Worm (Caenorhabditis elegans): ENCODE data around the gene R02F2.8.
A peak's percentile ranks its signal among the peaks of the same experiment; 100 is the strongest.

The R02F2.8 gene

DNA sequence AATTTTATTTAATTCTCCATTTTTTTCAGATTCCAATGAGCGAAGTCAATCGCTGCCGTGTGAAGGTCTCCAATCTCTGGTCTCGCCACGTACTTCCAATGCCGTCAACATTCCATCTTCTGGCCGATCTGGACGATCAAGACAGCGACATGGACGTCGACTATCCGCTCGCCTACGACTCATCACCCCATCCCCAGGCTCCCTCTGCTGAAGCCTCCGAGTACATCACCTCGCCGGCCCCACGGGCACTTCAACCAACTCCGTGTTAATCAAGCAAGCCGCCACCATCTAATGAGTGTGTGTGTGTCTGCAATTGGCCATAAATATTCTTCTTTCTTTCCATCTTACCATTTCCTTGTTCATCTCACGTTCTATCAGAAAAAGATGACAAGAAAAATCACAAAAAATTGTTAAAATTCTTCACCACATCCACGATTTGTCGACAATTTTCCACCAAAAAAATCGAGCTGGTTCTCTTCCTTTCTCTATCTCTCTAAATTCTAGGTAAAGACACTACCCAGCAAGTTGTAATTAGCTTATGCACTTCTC is 10.5 kb upstream of the R02F2.8 start:
- TF ChIP-seq crh-2 (tag; optimal IDR thresholded peaks at IDR 0.05) (no peak), ama-1 (optimal IDR thresholded peaks at IDR 0.05) (peak; percentile 43), ceh-16 (tag; optimal IDR thresholded peaks at IDR 0.05) (no peak)

DNA sequence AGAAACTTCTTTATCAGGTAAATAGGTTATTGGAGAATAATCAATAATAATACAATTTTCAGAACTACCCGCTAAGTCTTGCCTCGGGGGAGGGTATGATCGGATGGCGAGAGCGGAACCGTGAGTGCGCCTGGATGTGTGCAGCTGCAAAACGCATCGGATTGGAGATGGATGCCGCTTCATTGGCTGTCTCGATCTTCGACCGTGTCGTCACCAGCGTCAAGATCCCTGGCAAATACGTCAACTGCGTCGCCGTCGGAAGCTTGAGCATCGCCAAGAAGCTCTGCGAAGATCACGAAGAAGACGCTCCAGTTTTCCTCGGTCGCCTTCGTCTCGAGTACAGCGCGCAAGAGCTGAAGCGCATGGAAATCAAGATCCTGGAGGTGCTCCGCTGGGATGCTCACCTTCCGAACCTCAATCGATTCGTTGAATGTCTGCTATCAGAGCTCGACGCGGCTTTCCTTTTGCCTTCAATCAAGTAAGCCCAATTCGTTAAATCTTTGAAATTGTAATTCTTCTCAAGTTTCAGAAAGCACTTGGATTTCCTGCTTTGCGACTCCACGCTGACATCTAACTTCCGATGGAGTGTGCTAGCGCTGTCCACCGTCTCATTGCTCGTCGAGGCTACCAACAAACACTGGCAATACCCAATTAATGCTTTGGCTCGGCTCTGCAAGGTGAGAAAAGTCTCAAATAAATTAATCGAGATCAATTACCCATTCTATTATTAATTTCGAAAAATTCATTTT is 9.8 kb upstream of the R02F2.8 start:
- TF ChIP-seq lsy-2 (tag; optimal IDR thresholded peaks at IDR 0.05), result peak in 1 of 2 experiments; percentile 5
- no peak for TF ChIP-seq nhr-23 (tag; optimal IDR thresholded peaks at IDR 0.05)

DNA sequence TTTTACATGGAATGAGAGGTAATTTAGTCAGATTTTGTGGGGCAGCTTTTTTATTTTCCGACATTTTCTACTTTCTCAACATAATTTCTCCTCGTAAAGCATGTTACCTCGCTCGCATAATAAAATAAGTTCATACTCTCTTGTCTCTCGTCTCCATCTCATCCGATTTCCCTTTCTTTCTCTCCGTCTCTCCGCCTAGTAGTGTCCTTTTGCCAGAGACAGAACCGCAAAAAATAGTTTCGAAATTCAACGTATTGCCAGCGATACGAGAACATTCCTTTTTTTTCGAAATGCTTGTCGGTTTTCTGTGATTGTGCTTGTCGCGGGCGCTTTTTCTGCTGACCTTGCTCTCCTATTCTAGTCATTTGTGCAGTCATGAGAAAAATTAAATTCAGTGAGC is 9.1 kb upstream of the R02F2.8 start:
- TF ChIP-seq ama-1 (optimal IDR thresholded peaks at IDR 0.05), result peak; percentile 95
- no peak for TF ChIP-seq nhr-12 (tag; optimal IDR thresholded peaks at IDR 0.05)
- no peak for TF ChIP-seq mdl-1 (tag; optimal IDR thresholded peaks at IDR 0.05)
- TF ChIP-seq ztf-1 (GFP tag; conservative IDR thresholded peaks at IDR 0.05), result no peak
- TF ChIP-seq mbf-1 (tag; optimal IDR thresholded peaks at IDR 0.05), result no peak
- TF ChIP-seq ceh-16 (tag; optimal IDR thresholded peaks at IDR 0.05), result peak; percentile 14
- no peak for TF ChIP-seq skn-1 (tag; optimal IDR thresholded peaks at IDR 0.05)
- TF ChIP-seq Y55F3AM.14 (GFP tag; optimal IDR thresholded peaks at IDR 0.05), result peak; percentile 1
- TF ChIP-seq sem-4 (tag; optimal IDR thresholded peaks at IDR 0.05), result no peak
- TF ChIP-seq aly-2 (tag; optimal IDR thresholded peaks at IDR 0.05), result no peak
- peak; percentile 50 for TF ChIP-seq blmp-1 (tag; optimal IDR thresholded peaks at IDR 0.05; ENCODE audit: insufficient read depth)
- no peak for TF ChIP-seq ceh-82 (tag; optimal IDR thresholded peaks at IDR 0.05)
- peak; percentile 81 for TF ChIP-seq nhr-129 (tag; optimal IDR thresholded peaks at IDR 0.05)
- peak; percentile 87 for TF ChIP-seq ztf-4 (tag; optimal IDR thresholded peaks at IDR 0.05)
- no peak for TF ChIP-seq ztf-11 (tag; optimal IDR thresholded peaks at IDR 0.05)
- no peak for TF ChIP-seq mab-5 (tag; optimal IDR thresholded peaks at IDR 0.05)
- peak; percentile 16 for TF ChIP-seq snpc-4 (tag; optimal IDR thresholded peaks at IDR 0.05)
- TF ChIP-seq lsy-2 (tag; optimal IDR thresholded peaks at IDR 0.05), result peak; percentile 19 to 53
- no peak for TF ChIP-seq peb-1 (tag; optimal IDR thresholded peaks at IDR 0.05)
- peak; percentile 80 for TF ChIP-seq sma-9 (GFP tag; optimal IDR thresholded peaks at IDR 0.05)
- no peak for TF ChIP-seq sma-9 (tag; optimal IDR thresholded peaks at IDR 0.05)
- TF ChIP-seq crh-2 (tag; optimal IDR thresholded peaks at IDR 0.05), result peak; percentile 79
- TF ChIP-seq nhr-237 (tag; optimal IDR thresholded peaks at IDR 0.05), result no peak
- no peak for TF ChIP-seq nhr-77 (tag; optimal IDR thresholded peaks at IDR 0.05)
- TF ChIP-seq elt-3 (tag; optimal IDR thresholded peaks at IDR 0.05), result no peak
- peak; percentile 50 for TF ChIP-seq fos-1 (tag; optimal IDR thresholded peaks at IDR 0.05)
- no peak for TF ChIP-seq unc-62 (GFP tag; optimal IDR thresholded peaks at IDR 0.05)
- peak; percentile 2 for TF ChIP-seq nhr-6 (tag; optimal IDR thresholded peaks at IDR 0.05)
- TF ChIP-seq unc-39 (tag; optimal IDR thresholded peaks at IDR 0.05), result no peak
- peak; percentile 30 for TF ChIP-seq F13H6.1 (tag; optimal IDR thresholded peaks at IDR 0.05)
- TF ChIP-seq R02D3.7 (tag; optimal IDR thresholded peaks at IDR 0.05), result no peak
- TF ChIP-seq dmd-4 (tag; optimal IDR thresholded peaks at IDR 0.05), result no peak
- no peak for TF ChIP-seq nhr-11 (tag; optimal IDR thresholded peaks at IDR 0.05)
- no peak for TF ChIP-seq nhr-10 (tag; optimal IDR thresholded peaks at IDR 0.05)
- peak; percentile 74 for TF ChIP-seq unc-55 (GFP tag; optimal IDR thresholded peaks at IDR 0.05)
- TF ChIP-seq ZK546.5 (tag; optimal IDR thresholded peaks at IDR 0.05), result no peak
- peak; percentile 55 for TF ChIP-seq nhr-21 (tag; optimal IDR thresholded peaks at IDR 0.05)
- TF ChIP-seq nhr-25 (tag; optimal IDR thresholded peaks at IDR 0.05), result peak; percentile 18
- peak; percentile 51 for TF ChIP-seq gmeb-1 (tag; optimal IDR thresholded peaks at IDR 0.05)
- peak; percentile 3 for TF ChIP-seq egl-27 (tag; optimal IDR thresholded peaks at IDR 0.05)
- no peak for TF ChIP-seq nhr-23 (tag; optimal IDR thresholded peaks at IDR 0.05)
- no peak for TF ChIP-seq lin-11 (tag; optimal IDR thresholded peaks at IDR 0.05)
- TF ChIP-seq alr-1 (tag; optimal IDR thresholded peaks at IDR 0.05), result no peak
- no peak for TF ChIP-seq zag-1 (tag; optimal IDR thresholded peaks at IDR 0.05)
- peak; percentile 96 for TF ChIP-seq C34F6.9 (tag; optimal IDR thresholded peaks at IDR 0.05)
- TF ChIP-seq lin-13 (GFP tag; optimal IDR thresholded peaks at IDR 0.05), result no peak
- TF ChIP-seq sma-3 (GFP tag; optimal IDR thresholded peaks at IDR 0.05), result peak; percentile 6
- no peak for TF ChIP-seq lin-39 (tag; optimal IDR thresholded peaks at IDR 0.05)
- TF ChIP-seq elt-1 (tag; optimal IDR thresholded peaks at IDR 0.05), result no peak

Data from whole organism, L2 larva.